Fruit fly (Drosophila melanogaster): ENCODE measurements around the gene repo.
A peak's percentile ranks its signal among the peaks of the same experiment; 100 is the strongest.

repo gene

dm6 chr3R:18223434-18223833, 12.6 kb upstream of the repo start, which contains the start of the genes mTerf5 and Non3 (continued):
- TF ChIP-seq CG8388 (GFP tag; optimal IDR thresholded peaks at IDR 0.05) (peak; percentile 61), amos (GFP tag; IDR thresholded peaks at IDR 0.05; ENCODE audit: partially characterized antibody) (peak; percentile 84), gsb (GFP tag; IDR thresholded peaks at IDR 0.05) (no peak), cwo (GFP tag; optimal IDR thresholded peaks at IDR 0.05) (peak; percentile 70), zfh1 (GFP tag; IDR thresholded peaks at IDR 0.05) (peak; percentile 58; the same call in 1 of the 3 replicates), kay (GFP tag; optimal IDR thresholded peaks at IDR 0.05) (no peak), pzg (GFP tag; optimal IDR thresholded peaks at IDR 0.05) (peak; percentile 51), hb (GFP tag; IDR thresholded peaks at IDR 0.05; ENCODE audit: partially characterized antibody) (peak; percentile 83), fu2 (GFP tag; optimal IDR thresholded peaks at IDR 0.05) (no peak), CG1603 (tag; optimal IDR thresholded peaks at IDR 0.05) (no peak), MBD-R2 (GFP tag; IDR thresholded peaks at IDR 0.05) (peak; percentile 86), CG3281 (GFP tag; optimal IDR thresholded peaks at IDR 0.05) (peak; percentile 59), CG17912 (GFP tag; optimal IDR thresholded peaks at IDR 0.05) (peak; percentile 22), kah (GFP tag; optimal IDR thresholded peaks at IDR 0.05) (peak; percentile 71), Usf (GFP tag; optimal IDR thresholded peaks at IDR 0.05) (no peak), CG8089 (GFP tag; optimal IDR thresholded peaks at IDR 0.05) (no peak), Stat92E (GFP tag; optimal IDR thresholded peaks at IDR 0.05) (no peak), gro (GFP tag; optimal IDR thresholded peaks at IDR 0.05) (no peak), Hmr (GFP tag; optimal IDR thresholded peaks at IDR 0.05) (peak; percentile 60), CG43689 (GFP tag; IDR thresholded peaks at IDR 0.05) (0 out of 2 replicates have a peak, but pooled peaks have one; percentile 12), sc (optimal IDR thresholded peaks at IDR 0.05) (no peak), sc (GFP tag; optimal IDR thresholded peaks at IDR 0.05) (peak; percentile 34), CG7928 (GFP tag; optimal IDR thresholded peaks at IDR 0.05) (no peak), CG13424 (tag; optimal IDR thresholded peaks at IDR 0.05) (peak; percentile 75), CG8765 (GFP tag; IDR thresholded peaks at IDR 0.05) (peak; percentile 31; the same call in 1 of the 2 replicates), tup (GFP tag; optimal IDR thresholded peaks at IDR 0.05) (no peak), pan (optimal IDR thresholded peaks at IDR 0.05) (no peak), pan (GFP tag; optimal IDR thresholded peaks at IDR 0.05 in 1 of 2, IDR thresholded peaks at IDR 0.05 in 1 of 2) (peak in 1 of 2 experiments; percentile 60), CG12659 (GFP tag; optimal IDR thresholded peaks at IDR 0.05) (peak; percentile 75), CG11085 (GFP tag; IDR thresholded peaks at IDR 0.05) (no peak), crc (GFP tag; optimal IDR thresholded peaks at IDR 0.05) (no peak), NfI (GFP tag; optimal IDR thresholded peaks at IDR 0.05) (peak; percentile 69), trh (GFP tag; optimal IDR thresholded peaks at IDR 0.05) (no peak), Sin3A (optimal IDR thresholded peaks at IDR 0.05) (no peak), CG6654 (GFP tag; optimal IDR thresholded peaks at IDR 0.05) (no peak), CG16813 (GFP tag; IDR thresholded peaks at IDR 0.05; ENCODE audit: partially characterized antibody) (peak; percentile 89), CG2678 (tag; optimal IDR thresholded peaks at IDR 0.05) (peak; percentile 67), Awh (GFP tag; IDR thresholded peaks at IDR 0.05) (no peak), Max (GFP tag; optimal IDR thresholded peaks at IDR 0.05) (peak; percentile 82), sna (GFP tag; IDR thresholded peaks at IDR 0.05; ENCODE audit: partially characterized antibody) (peak; percentile 93), CG4404 (GFP tag; IDR thresholded peaks at IDR 0.05) (peak; percentile 34; the same call in 1 of the 2 replicates), oc (tag; optimal IDR thresholded peaks at IDR 0.05) (no peak), CG14965 (GFP tag; optimal IDR thresholded peaks at IDR 0.05; ENCODE audit: borderline replicate concordance) (no peak), croc (GFP tag; conservative IDR thresholded peaks at IDR 0.05) (no peak; the same call in 2 of the 3 replicates), Atf3 (GFP tag; optimal IDR thresholded peaks at IDR 0.05) (no peak), hkb (optimal IDR thresholded peaks at IDR 0.05) (no peak), hkb (GFP tag; IDR thresholded peaks at IDR 0.05) (peak; percentile 66), CG8281 (tag; optimal IDR thresholded peaks at IDR 0.05) (no peak), CkIIα-i1 (GFP tag; IDR thresholded peaks at IDR 0.05) (no peak), CG7987 (GFP tag; optimal IDR thresholded peaks at IDR 0.05) (peak; percentile 9), Hr51 (GFP tag; optimal IDR thresholded peaks at IDR 0.05) (peak in 1 of 2 experiments; percentile 46)
